Fruit fly (Drosophila melanogaster) S2 (cell line): Measurements from ENCODE around the gene net.

Source experiments
- CG8478 ChIP-seq: fragments of >200 bp; optimal IDR thresholded peaks from 2 replicates; lab custom pipeline; 2018
- CTCF ChIP-seq, 2 experiments: fragments of >200 bp; optimal IDR thresholded peaks; 2 replicates each; lab custom pipeline; 2018

dm6 chr2L:71869-72751 is 15.1 kb downstream of the net start:
- no peak for TF ChIP-seq CTCF (optimal IDR thresholded peaks at IDR 0.05; lab: Kevin White, UChicago)
- TF ChIP-seq CG8478 (lab: Kevin White, UChicago), result no peak
